Fruit fly (Drosophila melanogaster) whole organism, embryonic: ENCODE results near the gene eya.

Experiments used
- CG10431 ChIP-seq: fragments of 200-800 bp; sonication (Bioruptor generic); optimal IDR thresholded peaks from 3 replicates; lab custom pipeline; 2018; ENCODE audit warnings: missing biosample characterization, mild to moderate bottlenecking, missing genetic modification characterization
- CG15514 ChIP-seq: fragments of 200-800 bp; sonication (Bioruptor generic); optimal IDR thresholded peaks from 3 replicates; lab custom pipeline; 2017; ENCODE audit warnings: missing biosample characterization, missing genetic modification characterization, mild to moderate bottlenecking, moderate library complexity, missing genetic modification reagents
- CG15601 ChIP-seq: fragments of 200-800 bp; sonication (Bioruptor generic); optimal IDR thresholded peaks from 3 replicates; lab custom pipeline; 2019; ENCODE audit warnings: missing biosample characterization, mild to moderate bottlenecking, missing genetic modification characterization, moderate library complexity
- CG15696 ChIP-seq: fragments of 200-800 bp; sonication (Bioruptor generic); optimal IDR thresholded peaks from 2 replicates; lab custom pipeline; 2019; ENCODE audit warnings: missing biosample characterization, mild to moderate bottlenecking, missing genetic modification characterization, moderate library complexity
- CG31441 ChIP-seq: fragments of 200-800 bp; sonication (Bioruptor generic); IDR thresholded peaks from 2 replicates; pipeline ENCODE4 v1.3.6; 2022; ENCODE audit warnings: missing biosample characterization, missing genetic modification characterization
- CG32532 ChIP-seq: fragments of 200-800 bp; sonication (Bioruptor generic); IDR thresholded peaks from 2 replicates; pipeline ENCODE4 v1.3.6; 2022; ENCODE audit warnings: missing biosample characterization, missing genetic modification characterization
- Drgx ChIP-seq: fragments of 200-800 bp; sonication (Bioruptor generic); IDR thresholded peaks from 2 replicates; pipeline ENCODE4 v1.3.6; 2022; ENCODE audit warnings: missing biosample characterization, missing genetic modification characterization
- E2f2 ChIP-seq: fragments of 200-800 bp; sonication (Bioruptor generic); IDR thresholded peaks from 2 replicates; pipeline ENCODE4 v1.3.6; 2022; ENCODE audit warnings: missing biosample characterization, missing genetic modification characterization
- Gsc ChIP-seq: fragments of 200-800 bp; sonication (Bioruptor generic); IDR thresholded peaks from 2 replicates; pipeline ENCODE4 v1.3.6; 2022; ENCODE audit warnings: missing biosample characterization, missing genetic modification characterization
- HLHmδ ChIP-seq: fragments of 200-800 bp; sonication (Bioruptor generic); optimal IDR thresholded peaks from 2 replicates; lab custom pipeline; 2018; ENCODE audit warnings: missing biosample characterization, mild to moderate bottlenecking, missing genetic modification characterization, moderate library complexity
- Hey ChIP-seq: fragments of 200-800 bp; sonication (Bioruptor generic); optimal IDR thresholded peaks from 3 replicates; lab custom pipeline; 2018; ENCODE audit warnings: missing biosample characterization, mild to moderate bottlenecking, missing genetic modification characterization
- HmgZ ChIP-seq: fragments of 200-800 bp; sonication (Bioruptor generic); optimal IDR thresholded peaks from 2 replicates; lab custom pipeline; 2018; ENCODE audit warnings: missing biosample characterization, mild to moderate bottlenecking, missing genetic modification characterization
- Lpt ChIP-seq: fragments of >200 bp; optimal IDR thresholded peaks from 2 replicates; lab custom pipeline; 2018; ENCODE audit warnings: missing biosample characterization, missing genetic modification characterization
- MBD-R2 ChIP-seq: fragments of 200-800 bp; sonication (Bioruptor generic); IDR thresholded peaks from 2 replicates; pipeline ENCODE4 v1.3.6; 2022; ENCODE audit warnings: missing biosample characterization, missing genetic modification characterization
- Mad ChIP-seq: fragments of 200-800 bp; sonication (Bioruptor generic); optimal IDR thresholded peaks from 2 replicates; lab custom pipeline; 2016; ENCODE audit warnings: missing biosample characterization, missing genetic modification characterization
- Med ChIP-seq: fragments of 200-800 bp; sonication (Bioruptor generic); peaks from one replicate; lab custom pipeline; 2016; ENCODE audit warnings: missing biosample characterization, missing genetic modification characterization, mild to moderate bottlenecking, inconsistent platforms, moderate library complexity
- Nf-YC ChIP-seq: fragments of 200-800 bp; optimal IDR thresholded peaks from 3 replicates; lab custom pipeline; 2019; ENCODE audit warnings: missing biosample characterization, mild to moderate bottlenecking, missing genetic modification characterization, moderate library complexity
- NfI ChIP-seq: fragments of 200-800 bp; sonication (Bioruptor generic); optimal IDR thresholded peaks from 3 replicates; lab custom pipeline; 2018; ENCODE audit warnings: missing biosample characterization, mild to moderate bottlenecking, missing genetic modification characterization, moderate library complexity
- Sox100B ChIP-seq: fragments of 200-800 bp; sonication (Bioruptor generic); optimal IDR thresholded peaks from 3 replicates; lab custom pipeline; 2018; ENCODE audit warnings: missing biosample characterization, mild to moderate bottlenecking, missing genetic modification characterization
- YL-1 ChIP-seq: fragments of 200-800 bp; sonication (Bioruptor generic); optimal IDR thresholded peaks from 3 replicates; lab custom pipeline; 2017; ENCODE audit warnings: missing biosample characterization, mild to moderate bottlenecking, missing genetic modification characterization
- br ChIP-seq: fragments of >200 bp; optimal IDR thresholded peaks from 2 replicates; lab custom pipeline; 2017
- cad ChIP-seq: fragments of >200 bp; optimal IDR thresholded peaks from 2 replicates; lab custom pipeline; 2017; ENCODE audit warnings: missing biosample characterization, missing genetic modification characterization
- chinmo ChIP-seq: fragments of 200-800 bp; sonication (Bioruptor generic); IDR thresholded peaks from 4 replicates; pipeline ENCODE4 v1.3.6; 2022; ENCODE audit warnings: missing biosample characterization, missing genetic modification characterization; ENCODE audit not compliant: partially characterized antibody
- dysf ChIP-seq: fragments of 200-800 bp; sonication (Bioruptor generic); IDR thresholded peaks from 3 replicates; pipeline ENCODE4 v1.3.6; 2022; ENCODE audit warnings: missing biosample characterization, missing genetic modification characterization
- eyg ChIP-seq: fragments of 200-800 bp; sonication (Bioruptor generic); optimal IDR thresholded peaks from 3 replicates; lab custom pipeline; 2016; ENCODE audit warnings: missing biosample characterization, missing genetic modification characterization
- fd102C ChIP-seq: fragments of 200-800 bp; sonication (Bioruptor generic); optimal IDR thresholded peaks from 2 replicates; lab custom pipeline; 2018; ENCODE audit warnings: missing biosample characterization, mild to moderate bottlenecking, missing genetic modification characterization, moderate library complexity
- fd64A ChIP-seq: fragments of 200-800 bp; sonication (Bioruptor generic); optimal IDR thresholded peaks from 3 replicates; lab custom pipeline; 2018; ENCODE audit warnings: missing biosample characterization, mild to moderate bottlenecking, missing genetic modification characterization
- hkb ChIP-seq, 2 experiments: fragments of 200-800 bp in 1 of 2; fragments of >200 bp in 1 of 2; sonication (Bioruptor generic) in 1 of 2; IDR thresholded peaks in 1 of 2; optimal IDR thresholded peaks in 1 of 2; 2 replicates each; pipeline versions ENCODE4 v1.3.6 to Lab custom; 2017 to 2022; ENCODE audit warnings: missing biosample characterization in 1 of 2, missing genetic modification characterization in 1 of 2
- knrl ChIP-seq: fragments of 200-800 bp; sonication (Bioruptor generic); IDR thresholded peaks from 3 replicates; pipeline ENCODE4 v1.3.6; 2022; ENCODE audit warnings: missing biosample characterization, missing genetic modification characterization; ENCODE audit not compliant: partially characterized antibody
- lab ChIP-seq: fragments of 200-800 bp; sonication (Bioruptor generic); optimal IDR thresholded peaks from 3 replicates; lab custom pipeline; 2017; ENCODE audit warnings: missing biosample characterization, missing genetic modification characterization, mild to moderate bottlenecking, moderate library complexity, missing genetic modification reagents
- lbe ChIP-seq: fragments of 200-800 bp; sonication (Bioruptor generic); optimal IDR thresholded peaks from 2 replicates; lab custom pipeline; 2016; ENCODE audit warnings: missing biosample characterization, mild to moderate bottlenecking, missing genetic modification characterization
- nau ChIP-seq: fragments of 200-800 bp; sonication (Bioruptor generic); optimal IDR thresholded peaks from 3 replicates; lab custom pipeline; 2017; ENCODE audit warnings: missing biosample characterization, mild to moderate bottlenecking, missing genetic modification characterization, missing genetic modification reagents
- nom ChIP-seq: fragments of 200-800 bp; sonication (Bioruptor generic); optimal IDR thresholded peaks from 2 replicates; lab custom pipeline; 2017; ENCODE audit warnings: missing biosample characterization, missing genetic modification characterization, mild to moderate bottlenecking, moderate library complexity, missing genetic modification reagents
- org-1 ChIP-seq: fragments of 200-800 bp; sonication (Bioruptor generic); optimal IDR thresholded peaks from 2 replicates; lab custom pipeline; 2017; ENCODE audit warnings: missing biosample characterization, missing genetic modification characterization
- p53 ChIP-seq: fragments of 200-800 bp; sonication (Bioruptor generic); optimal IDR thresholded peaks from 2 replicates; lab custom pipeline; 2016; ENCODE audit warnings: missing biosample characterization, missing genetic modification characterization
- pros ChIP-seq: fragments of 200-800 bp; sonication (Bioruptor generic); optimal IDR thresholded peaks from 3 replicates; lab custom pipeline; 2019; ENCODE audit warnings: missing biosample characterization, mild to moderate bottlenecking, missing genetic modification characterization, moderate library complexity
- sens ChIP-seq: fragments of 200-800 bp; sonication (Bioruptor generic); peaks from one replicate; lab custom pipeline; 2016; ENCODE audit warnings: missing biosample characterization, missing genetic modification characterization
- seq ChIP-seq: fragments of 200-800 bp; sonication (Bioruptor generic); IDR thresholded peaks from 2 replicates; pipeline ENCODE4 v1.3.6; 2022; ENCODE audit warnings: missing biosample characterization, missing genetic modification characterization
- so ChIP-seq: fragments of 200-800 bp; sonication (Bioruptor generic); IDR thresholded peaks from 3 replicates; pipeline ENCODE4 v1.3.6; 2022; ENCODE audit warnings: missing biosample characterization, missing genetic modification characterization
- tgo ChIP-seq: fragments of 200-800 bp; sonication (Bioruptor generic); IDR thresholded peaks from 3 replicates; pipeline ENCODE4 v1.3.6; 2022; ENCODE audit warnings: missing biosample characterization, missing genetic modification characterization
- yki ChIP-seq: fragments of >200 bp; optimal IDR thresholded peaks from 3 replicates; lab custom pipeline; 2018

Gene eya

dm6 chr2L:6479226-6479906 is 67.4 kb downstream of the eya start (continued):
- TF ChIP-seq Mad (GFP tag; lab: Kevin White, UChicago) (no peak), HmgZ (tag; lab: Kevin White, UChicago) (peak; percentile 77), yki (lab: Kevin White, UChicago) (no peak), YL-1 (GFP tag; lab: Kevin White, UChicago) (peak; percentile 78), Sox100B (GFP tag; lab: Kevin White, UChicago) (peak; percentile 36), org-1 (GFP tag; lab: Kevin White, UChicago) (peak; percentile 28), HLHmδ (GFP tag; lab: Kevin White, UChicago) (peak; percentile 34), nom (GFP tag; lab: Kevin White, UChicago) (peak; percentile 47), cad (GFP tag; lab: Kevin White, UChicago) (no peak), Hey (tag; lab: Kevin White, UChicago) (peak; percentile 41), lbe (GFP tag; lab: Kevin White, UChicago) (peak; percentile 1), Nf-YC (tag; lab: Kevin White, UChicago) (peak; percentile 60), eyg (GFP tag; lab: Kevin White, UChicago) (peak; percentile 8), p53 (GFP tag; lab: Kevin White, UChicago) (no peak), Drgx (no peak), CG10431 (GFP tag; lab: Kevin White, UChicago) (peak; percentile 65), nau (GFP tag; lab: Kevin White, UChicago) (peak; percentile 57), CG31441 (GFP tag; lab: Robert Waterston, UW) (0 out of 2 replicates have a peak, but pooled peaks have one; percentile 19), knrl (GFP tag; lab: Robert Waterston, UW) (no peak), fd102C (GFP tag; lab: Kevin White, UChicago) (no peak), pros (GFP tag; lab: Kevin White, UChicago) (peak; percentile 30), sens (GFP tag; lab: Kevin White, UChicago) (peak; percentile 94), CG15696 (tag; lab: Kevin White, UChicago) (peak; percentile 19), CG15601 (peak; percentile 66), Gsc (no peak), br (lab: Kevin White, UChicago) (no peak), tgo (GFP tag; lab: Robert Waterston, UW) (no peak), E2f2 (GFP tag; lab: Robert Waterston, UW) (peak; percentile 27), CG32532 (GFP tag; lab: Robert Waterston, UW) (peak; percentile 62; the same call in 1 of the 2 replicates), fd64A (GFP tag; lab: Kevin White, UChicago) (peak; percentile 55), Lpt (no peak), chinmo (GFP tag; lab: Robert Waterston, UW) (peak; percentile 68; the same call in 1 of the 4 replicates), NfI (GFP tag; lab: Kevin White, UChicago) (peak; percentile 30), hkb (optimal IDR thresholded peaks at IDR 0.05; lab: Kevin White, UChicago) (no peak), hkb (GFP tag; IDR thresholded peaks at IDR 0.05; lab: Robert Waterston, UW) (peak; percentile 47), dysf (GFP tag; lab: Robert Waterston, UW) (peak; percentile 21; the same call in 1 of the 3 replicates), MBD-R2 (GFP tag; lab: Robert Waterston, UW) (no peak), lab (GFP tag; lab: Kevin White, UChicago) (peak; percentile 80), CG15514 (GFP tag; lab: Kevin White, UChicago) (peak; percentile 72), Med (GFP tag; lab: Kevin White, UChicago) (peak; percentile 78), seq (GFP tag; lab: Robert Waterston, UW) (no peak; the same call in 1 of the 2 replicates), so (GFP tag; lab: Robert Waterston, UW) (0 out of 3 replicates have a peak, but pooled peaks have one; percentile 20)
- TF ChIP-seq, all 482 proteins: peak for 174
